Fruit fly (Drosophila melanogaster): ENCODE measurements around the gene CG33098.

The CG33098 gene

DNA sequence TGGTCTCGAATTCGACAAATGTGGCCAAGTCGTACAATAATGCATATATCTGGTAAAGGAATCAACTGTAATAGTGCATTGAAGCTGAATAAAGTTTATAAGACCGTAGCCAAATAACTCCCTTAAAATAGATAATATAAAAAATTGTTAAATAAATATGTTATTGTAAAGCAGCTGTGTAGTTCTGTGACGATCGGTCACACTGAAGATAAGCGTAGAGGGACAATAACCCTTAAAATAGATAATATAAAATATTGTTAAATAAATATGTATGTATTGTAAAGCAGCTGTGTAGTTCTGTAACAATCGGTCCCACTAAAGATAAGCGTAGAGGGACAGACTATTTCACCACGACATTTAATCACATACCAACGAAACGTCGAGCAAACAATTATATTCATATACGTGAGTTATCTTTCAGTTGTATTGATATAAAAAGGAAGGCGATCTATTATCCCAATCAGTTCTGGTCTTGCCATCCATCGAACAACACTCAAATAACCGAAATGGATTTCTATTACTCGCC lies 11.7 kb upstream of the CG33098 start, which contains the start of gene GstD5:
TSS of gene GstD5 (plus strand) at position 476 of the 526 bp plus-strand sequence.
- TF ChIP-seq CG12768 (GFP tag; optimal IDR thresholded peaks at IDR 0.05) = no peak

DNA sequence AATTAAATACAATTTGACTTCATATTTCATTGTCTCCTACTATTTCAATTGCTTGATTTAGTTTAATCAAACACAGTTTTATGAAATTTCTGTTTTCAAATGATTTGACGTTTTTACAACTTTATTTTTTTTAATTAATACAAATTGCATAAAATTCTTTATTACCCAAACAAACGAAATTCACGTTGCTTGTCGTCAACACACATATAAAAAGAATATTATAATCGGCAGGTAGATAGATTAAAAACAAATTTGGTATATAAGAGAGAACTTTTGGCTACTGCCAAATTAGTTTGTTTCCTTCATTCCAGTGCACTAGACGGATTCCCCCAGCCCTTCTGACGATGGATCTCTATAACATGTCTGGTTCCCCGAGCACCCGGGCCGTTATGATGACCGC lies 10.2 kb upstream of the CG33098 start, which contains the start of gene GstD6:
TSS of gene GstD6 (plus strand) at position 301 of the 400 bp plus-strand sequence.
- no peak for TF ChIP-seq Hr96 (GFP tag; optimal IDR thresholded peaks at IDR 0.05)

DNA sequence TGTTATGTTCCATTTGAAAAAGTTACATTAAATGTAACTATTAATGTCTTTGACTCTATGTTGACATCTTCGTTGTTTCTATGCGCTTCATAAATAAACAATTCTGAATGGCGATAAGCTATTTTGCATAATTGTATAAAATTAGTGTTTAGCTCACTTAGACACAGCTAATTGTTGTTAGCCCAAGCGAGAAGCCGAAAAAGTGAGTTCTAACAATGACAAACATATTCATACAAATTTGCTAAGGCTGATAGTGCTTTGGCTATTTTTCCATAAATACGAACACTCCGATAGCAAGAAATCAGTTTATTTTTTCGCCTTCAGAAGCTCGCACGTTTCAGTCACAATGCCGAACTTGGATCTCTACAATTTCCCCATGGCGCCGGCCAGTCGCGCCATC lies 8.8 kb upstream of the CG33098 start, which contains the start of gene GstD7:
TSS of gene GstD7 (plus strand) at position 301 of the 400 bp plus-strand sequence.
- TF ChIP-seq Crg-1 (GFP tag; optimal IDR thresholded peaks at IDR 0.05) (no peak), kay (GFP tag; ENCODE audit: borderline replicate concordance) (peak; percentile 18)

DNA sequence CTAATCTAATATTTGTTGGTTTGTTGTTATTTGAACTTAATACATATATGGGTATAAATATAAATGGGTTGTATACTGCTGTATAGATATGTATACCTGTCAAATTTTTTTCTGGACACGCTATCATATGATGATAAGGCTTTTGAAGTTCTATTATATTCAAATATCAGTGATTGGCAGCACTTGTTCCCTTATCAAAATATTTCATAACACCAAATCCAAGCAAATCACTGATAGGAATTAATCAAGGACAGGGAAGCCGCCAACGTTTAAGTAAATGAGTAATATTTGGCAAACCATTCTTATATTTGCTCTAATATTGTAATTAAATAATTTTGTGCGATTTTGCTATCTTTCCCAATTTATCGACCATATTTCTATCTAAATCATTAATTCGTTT lies 7.7 kb upstream of the CG33098 start:
- TF ChIP-seq bab1 (GFP tag; optimal IDR thresholded peaks at IDR 0.05) = no peak
- TF ChIP-seq pad (GFP tag; optimal IDR thresholded peaks at IDR 0.05) = no peak
- no peak for TF ChIP-seq CG12768 (GFP tag; optimal IDR thresholded peaks at IDR 0.05)
- TF ChIP-seq ovo (GFP tag; optimal IDR thresholded peaks at IDR 0.05) = no peak

DNA sequence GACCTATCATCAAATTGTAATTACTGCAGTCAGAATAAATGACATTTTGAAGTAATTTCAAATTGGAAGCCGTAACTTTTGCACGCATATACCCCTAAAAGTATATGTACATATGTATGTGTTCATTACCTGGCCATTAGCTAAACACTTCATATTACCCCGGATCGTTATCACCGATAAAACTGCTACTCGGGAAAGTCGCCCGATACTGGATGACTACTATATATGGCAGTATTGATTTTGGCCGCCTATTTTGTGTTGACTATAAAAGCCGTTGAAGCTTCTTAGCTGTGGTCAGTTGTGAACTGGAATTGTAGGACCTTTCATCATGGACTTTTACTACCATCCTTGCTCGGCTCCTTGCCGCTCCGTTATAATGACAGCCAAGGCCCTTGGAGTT lies 7.3 kb upstream of the CG33098 start, which contains the start of gene GstD8:
TSS of gene GstD8 (plus strand) at position 301 of the 400 bp plus-strand sequence.
- TF ChIP-seq kay (GFP tag; ENCODE audit: borderline replicate concordance) (no peak), CG33017 (tag; optimal IDR thresholded peaks at IDR 0.05) (no peak), CG7045 (GFP tag; optimal IDR thresholded peaks at IDR 0.05) (no peak), bab1 (GFP tag; optimal IDR thresholded peaks at IDR 0.05) (no peak), Clk (GFP tag; optimal IDR thresholded peaks at IDR 0.05) (no peak), Hr96 (GFP tag; optimal IDR thresholded peaks at IDR 0.05) (no peak), ovo (GFP tag; optimal IDR thresholded peaks at IDR 0.05) (no peak), CG5204 (GFP tag; optimal IDR thresholded peaks at IDR 0.05) (no peak), Crg-1 (GFP tag; optimal IDR thresholded peaks at IDR 0.05) (no peak), CG12768 (GFP tag; optimal IDR thresholded peaks at IDR 0.05) (no peak), Mnt (GFP tag; optimal IDR thresholded peaks at IDR 0.05) (no peak), toe (GFP tag; optimal IDR thresholded peaks at IDR 0.05) (no peak), tj (GFP tag; optimal IDR thresholded peaks at IDR 0.05) (no peak), CG7101 (tag; optimal IDR thresholded peaks at IDR 0.05) (no peak), cnc (optimal IDR thresholded peaks at IDR 0.05) (no peak), cic (GFP tag; optimal IDR thresholded peaks at IDR 0.05) (no peak), CG11617 (GFP tag; optimal IDR thresholded peaks at IDR 0.05) (no peak), CG1620 (GFP tag; optimal IDR thresholded peaks at IDR 0.05) (no peak), pad (GFP tag; optimal IDR thresholded peaks at IDR 0.05) (no peak), CG14711 (tag; optimal IDR thresholded peaks at IDR 0.05) (no peak)

DNA sequence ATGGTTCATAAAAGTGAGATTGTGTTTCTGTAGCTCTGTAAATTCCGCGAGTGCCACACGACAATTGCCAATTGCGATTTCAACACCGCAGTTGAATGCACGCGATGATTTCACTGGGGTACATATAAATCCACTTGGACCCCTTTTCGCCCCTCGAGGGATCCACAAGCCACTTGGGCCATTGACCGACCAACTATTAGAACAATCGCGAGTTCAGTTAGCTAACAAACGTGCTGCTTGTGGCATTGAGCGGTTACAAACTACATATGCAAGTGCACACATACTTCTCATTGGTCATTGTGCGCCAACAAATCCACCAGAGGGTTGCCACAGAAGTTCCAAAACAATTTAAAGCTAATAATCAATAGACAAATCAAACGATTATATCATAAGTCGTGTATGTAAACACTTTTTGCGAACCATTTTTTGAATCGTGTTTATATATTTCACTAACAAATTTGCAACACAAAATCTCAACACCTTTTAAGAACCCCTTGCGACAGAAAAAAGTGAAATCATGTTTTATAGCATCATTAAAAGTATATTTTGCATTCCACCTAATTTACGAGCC lies 5.8 kb upstream of the CG33098 start:
- TF ChIP-seq CG1620 (GFP tag; optimal IDR thresholded peaks at IDR 0.05) = no peak
- TF ChIP-seq CG12768 (GFP tag; optimal IDR thresholded peaks at IDR 0.05) = peak; percentile 39

DNA sequence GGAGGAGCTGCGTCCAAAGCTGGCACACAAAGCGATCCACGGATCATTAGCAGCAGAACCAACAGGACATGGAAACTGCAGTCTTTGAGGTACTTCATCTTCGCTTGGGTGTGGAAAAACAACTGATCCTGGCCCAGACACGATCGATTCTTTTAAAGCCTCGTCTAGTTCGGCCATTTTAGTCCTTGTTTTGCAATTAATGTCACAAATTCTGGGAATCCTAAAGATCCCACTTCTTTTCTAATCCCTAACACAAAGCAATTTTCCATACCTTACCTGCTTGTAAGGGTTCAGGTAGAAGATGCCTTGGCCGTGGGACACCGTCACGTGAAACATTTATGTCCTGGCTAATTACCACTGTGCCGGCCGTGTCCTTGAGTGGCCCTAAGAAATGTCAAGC lies 4.4 kb upstream of the CG33098 start, which contains the start of gene CG10035:
TSS of gene CG10035 (minus strand) at position 129 of the 400 bp plus-strand sequence.
- no peak for TF ChIP-seq pad (GFP tag; optimal IDR thresholded peaks at IDR 0.05)
- TF ChIP-seq CG5204 (GFP tag; optimal IDR thresholded peaks at IDR 0.05) = no peak
- TF ChIP-seq tj (GFP tag; optimal IDR thresholded peaks at IDR 0.05) = no peak
- TF ChIP-seq cnc (optimal IDR thresholded peaks at IDR 0.05) = no peak
- TF ChIP-seq Clk (GFP tag; optimal IDR thresholded peaks at IDR 0.05) = no peak
- no peak for TF ChIP-seq cic (GFP tag; optimal IDR thresholded peaks at IDR 0.05)
- TF ChIP-seq Mnt (GFP tag; optimal IDR thresholded peaks at IDR 0.05) = no peak
- TF ChIP-seq CG33017 (tag; optimal IDR thresholded peaks at IDR 0.05) = no peak
- no peak for TF ChIP-seq CG7101 (tag; optimal IDR thresholded peaks at IDR 0.05)
- TF ChIP-seq kay (GFP tag; ENCODE audit: borderline replicate concordance) = no peak
- TF ChIP-seq ovo (GFP tag; optimal IDR thresholded peaks at IDR 0.05) = no peak
- no peak for TF ChIP-seq Hr96 (GFP tag; optimal IDR thresholded peaks at IDR 0.05)
- no peak for TF ChIP-seq Crg-1 (GFP tag; optimal IDR thresholded peaks at IDR 0.05)
- no peak for TF ChIP-seq CG12768 (GFP tag; optimal IDR thresholded peaks at IDR 0.05)

DNA sequence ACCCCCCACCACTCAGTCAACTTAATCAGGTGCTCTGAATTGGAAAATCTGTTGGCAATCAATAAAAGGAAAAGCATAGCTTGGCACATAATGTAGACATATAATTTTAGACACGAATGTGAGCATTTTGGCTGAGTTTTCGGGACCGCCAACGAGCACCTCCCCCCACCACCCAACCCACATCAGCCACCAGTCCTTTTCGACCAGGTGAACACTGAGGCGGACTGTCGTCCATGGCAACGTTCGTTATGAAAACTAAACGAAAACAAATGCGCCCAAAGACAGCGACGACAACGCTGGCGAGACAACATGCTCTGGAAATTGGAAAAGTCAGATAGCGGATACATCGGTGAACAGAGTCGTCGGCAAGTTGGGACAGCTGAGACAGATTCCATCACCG lies 4.0 kb upstream of the CG33098 start, which contains the start of gene GstD11:
TSS of gene GstD11 (plus strand) at position 301 of the 400 bp plus-strand sequence.
- no peak for TF ChIP-seq Hr96 (GFP tag; optimal IDR thresholded peaks at IDR 0.05)
- TF ChIP-seq pad (GFP tag; optimal IDR thresholded peaks at IDR 0.05) = no peak
- no peak for TF ChIP-seq CG1620 (GFP tag; optimal IDR thresholded peaks at IDR 0.05)
- no peak for TF ChIP-seq CG5204 (GFP tag; optimal IDR thresholded peaks at IDR 0.05)
- TF ChIP-seq CG11617 (GFP tag; optimal IDR thresholded peaks at IDR 0.05) = no peak
- TF ChIP-seq bab1 (GFP tag; optimal IDR thresholded peaks at IDR 0.05) = no peak
- no peak for TF ChIP-seq CG12768 (GFP tag; optimal IDR thresholded peaks at IDR 0.05)
- TF ChIP-seq cic (GFP tag; optimal IDR thresholded peaks at IDR 0.05) = no peak
- no peak for TF ChIP-seq Mnt (GFP tag; optimal IDR thresholded peaks at IDR 0.05)
- TF ChIP-seq cnc (optimal IDR thresholded peaks at IDR 0.05) = no peak

All from whole organism, adult.